Worm (Caenorhabditis elegans): ENCODE results near the gene ZC132.9.
"Not testable (repeated sequence)": the region's sequence is repeated elsewhere in the genome, so short reads cannot be mapped to it uniquely, and the experiment has no call there.

DNA sequence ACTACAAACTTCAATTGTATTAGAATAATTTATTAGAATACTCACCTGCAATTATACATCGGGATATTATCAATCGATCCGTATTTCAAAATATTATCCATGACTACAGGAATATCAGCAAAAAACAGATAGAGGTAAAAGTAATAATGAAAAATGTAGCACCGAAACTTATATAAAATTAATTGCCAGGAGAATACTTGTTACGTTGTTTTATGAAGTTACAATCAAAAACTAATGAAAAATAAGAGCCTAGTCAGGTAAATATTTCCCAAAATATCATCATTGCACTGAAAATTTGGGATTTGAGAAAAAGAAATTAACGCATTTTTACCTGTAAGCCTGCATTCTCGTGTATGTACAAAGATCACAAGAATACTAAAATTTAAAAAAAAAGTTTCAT is 48.5 kb downstream of the ZC132.9 start, which contains the start of gene srt-38:
- not testable (repeated sequence) for TF ChIP-seq aly-2 (tag; optimal IDR thresholded peaks at IDR 0.05); ceh-90 (tag; optimal IDR thresholded peaks at IDR 0.05); mdl-1 (tag; optimal IDR thresholded peaks at IDR 0.05); pag-3 (tag; optimal IDR thresholded peaks at IDR 0.05; ENCODE audit: borderline replicate concordance, insufficient read depth); grh-1 (GFP tag; IDR thresholded peaks at IDR 0.05); sptf-1 (tag; optimal IDR thresholded peaks at IDR 0.05); nhr-77 (tag; optimal IDR thresholded peaks at IDR 0.05); nhr-237 (tag; optimal IDR thresholded peaks at IDR 0.05); nhr-12 (tag; optimal IDR thresholded peaks at IDR 0.05); lsy-2 (tag; optimal IDR thresholded peaks at IDR 0.05); egl-27 (tag; optimal IDR thresholded peaks at IDR 0.05)

Data from whole organism, L1 larva.